Worm (Caenorhabditis elegans) whole organism, L1 larva: ENCODE measurements around the gene patr-1.
A peak's percentile ranks its signal among the peaks of the same experiment; 100 is the strongest.

Experiments used
- C16A3.4 ChIP-seq: fragments of 150-350 bp; optimal IDR thresholded peaks from 2 replicates; lab custom pipeline; 2014; ENCODE audit warnings: missing biosample characterization, missing genetic modification characterization
- C34B4.2 ChIP-seq: sonication (generic microtip); optimal IDR thresholded peaks from 2 replicates; lab custom pipeline; 2017; ENCODE audit warnings: mild to moderate bottlenecking, missing genetic modification characterization, missing compliant biosample characterization
- alr-1 ChIP-seq: fragments of 200-800 bp; sonication (Bioruptor generic); optimal IDR thresholded peaks from 2 replicates; lab custom pipeline; 2018; ENCODE audit warnings: borderline replicate concordance, mild to moderate bottlenecking, missing genetic modification characterization, missing compliant biosample characterization
- ama-1 ChIP-seq: fragments of 150-350 bp; optimal IDR thresholded peaks from 2 replicates; lab custom pipeline; 2014
- ceh-88 ChIP-seq: fragments of 200-800 bp; sonication (Bioruptor generic); IDR thresholded peaks from 2 replicates; pipeline ENCODE4 v1.3.6; 2022; ENCODE audit warnings: missing genetic modification characterization, missing compliant biosample characterization
- egl-13 ChIP-seq: sonication (generic microtip); optimal IDR thresholded peaks from 2 replicates; lab custom pipeline; 2016; ENCODE audit warnings: missing genotype, missing genetic modification reagents, missing genetic modification characterization, missing compliant biosample characterization
- egl-27 ChIP-seq, 2 experiments: fragments of 150-350 bp in 1 of 2; sonication (generic microtip); optimal IDR thresholded peaks; 3 replicates each; lab custom pipeline; 2017 to 2018; ENCODE audit warnings: missing biosample characterization in 2 of 2, missing genetic modification characterization in 2 of 2, missing genetic modification reagents in 2 of 2
- elt-2 ChIP-seq: sonication (generic microtip); optimal IDR thresholded peaks from 2 replicates; lab custom pipeline; 2016; ENCODE audit warnings: missing genetic modification characterization, mild to moderate bottlenecking, inconsistent platforms, missing compliant biosample characterization, missing genetic modification reagents
- fkh-10 ChIP-seq: sonication (generic microtip); optimal IDR thresholded peaks from 2 replicates; lab custom pipeline; 2017; ENCODE audit warnings: missing biosample characterization, missing genetic modification reagents, missing genetic modification characterization
- fkh-8 ChIP-seq: sonication (generic microtip); optimal IDR thresholded peaks from 2 replicates; lab custom pipeline; 2016; ENCODE audit warnings: mild to moderate bottlenecking, missing genetic modification characterization, missing compliant biosample characterization
- fos-1 ChIP-seq: fragments of 150-350 bp; optimal IDR thresholded peaks from 2 replicates; lab custom pipeline; 2014; ENCODE audit warnings: missing biosample characterization, missing genetic modification characterization
- hlh-4 ChIP-seq: sonication (generic microtip); optimal IDR thresholded peaks from 2 replicates; lab custom pipeline; 2016; ENCODE audit warnings: mild to moderate bottlenecking, missing genetic modification characterization, missing compliant biosample characterization
- lin-13 ChIP-seq: fragments of 150-350 bp; optimal IDR thresholded peaks from 2 replicates; lab custom pipeline; 2014; ENCODE audit warnings: missing biosample characterization, missing genetic modification reagents, missing genetic modification characterization
- lin-15B ChIP-seq: fragments of 150-350 bp; sonication (generic microtip); optimal IDR thresholded peaks from 3 replicates; lab custom pipeline; 2014; ENCODE audit warnings: missing biosample characterization, missing genetic modification characterization
- lir-3 ChIP-seq: sonication (generic microtip); optimal IDR thresholded peaks from 2 replicates; lab custom pipeline; 2016; ENCODE audit warnings: mild to moderate bottlenecking, missing genetic modification characterization, moderate library complexity, missing compliant biosample characterization; ENCODE audit not compliant: poor library complexity
- lsy-2 ChIP-seq, 2 experiments: fragments of 150-350 bp; optimal IDR thresholded peaks; 2 replicates each; lab custom pipeline; 2014; ENCODE audit warnings: missing biosample characterization in 2 of 2, missing genetic modification characterization in 2 of 2
- mab-9 ChIP-seq: fragments of 200-800 bp; sonication (Bioruptor generic); IDR thresholded peaks from 2 replicates; pipeline ENCODE4 v1.3.6; 2022; ENCODE audit warnings: missing genetic modification reagents, missing genetic modification characterization, missing compliant biosample characterization
- mdl-1 ChIP-seq, 2 experiments: fragments of 150-350 bp; optimal IDR thresholded peaks; 2 replicates each; lab custom pipeline; 2014 to 2017; ENCODE audit warnings: missing biosample characterization in 2 of 2, missing genetic modification characterization in 2 of 2, inconsistent platforms in 1 of 2
- mep-1 ChIP-seq: fragments of 150-350 bp; optimal IDR thresholded peaks from 2 replicates; lab custom pipeline; 2014; ENCODE audit warnings: missing biosample characterization, missing genetic modification characterization
- nhr-11 ChIP-seq: fragments of 150-350 bp; optimal IDR thresholded peaks from 2 replicates; lab custom pipeline; 2014; ENCODE audit warnings: missing biosample characterization, missing genetic modification characterization
- nhr-19 ChIP-seq: fragments of 200-800 bp; sonication (Bioruptor generic); conservative IDR thresholded peaks from 2 replicates; pipeline ENCODE4 v1.3.6; 2022; ENCODE audit warnings: missing genetic modification characterization, missing compliant biosample characterization
- nhr-237 ChIP-seq: fragments of 150-350 bp; optimal IDR thresholded peaks from 2 replicates; lab custom pipeline; 2014; ENCODE audit warnings: missing biosample characterization, missing genetic modification characterization
- nhr-71 ChIP-seq: sonication (generic microtip); optimal IDR thresholded peaks from 2 replicates; lab custom pipeline; 2016; ENCODE audit warnings: mild to moderate bottlenecking, missing genetic modification characterization, moderate library complexity, missing compliant biosample characterization
- nhr-85 ChIP-seq: sonication (generic microtip); peaks from one replicate; lab custom pipeline; 2016; ENCODE audit warnings: missing genetic modification characterization, inconsistent platforms, missing compliant biosample characterization
- rnt-1 ChIP-seq: sonication (generic microtip); optimal IDR thresholded peaks from 2 replicates; lab custom pipeline; 2016; ENCODE audit warnings: mild to moderate bottlenecking, missing genetic modification characterization, moderate library complexity, missing compliant biosample characterization
- snpc-4 ChIP-seq: fragments of 150-350 bp; optimal IDR thresholded peaks from 2 replicates; lab custom pipeline; 2014; ENCODE audit warnings: missing biosample characterization, missing genetic modification characterization
- sptf-1 ChIP-seq: fragments of 150-350 bp; optimal IDR thresholded peaks from 2 replicates; lab custom pipeline; 2014; ENCODE audit warnings: missing biosample characterization, missing genetic modification characterization
- swsn-7 ChIP-seq: sonication (generic microtip); optimal IDR thresholded peaks from 2 replicates; lab custom pipeline; 2016; ENCODE audit warnings: missing genetic modification characterization, missing compliant biosample characterization
- tbx-2 ChIP-seq: sonication (generic microtip); optimal IDR thresholded peaks from 2 replicates; lab custom pipeline; 2016; ENCODE audit warnings: missing genetic modification characterization, missing compliant biosample characterization
- vab-15 ChIP-seq: sonication (generic microtip); optimal IDR thresholded peaks from 2 replicates; lab custom pipeline; 2017; ENCODE audit warnings: missing genotype, mild to moderate bottlenecking, missing genetic modification characterization, missing compliant biosample characterization
- ztf-4 ChIP-seq: fragments of 150-350 bp; optimal IDR thresholded peaks from 2 replicates; lab custom pipeline; 2014; ENCODE audit warnings: missing biosample characterization, missing genetic modification characterization

patr-1 gene

DNA sequence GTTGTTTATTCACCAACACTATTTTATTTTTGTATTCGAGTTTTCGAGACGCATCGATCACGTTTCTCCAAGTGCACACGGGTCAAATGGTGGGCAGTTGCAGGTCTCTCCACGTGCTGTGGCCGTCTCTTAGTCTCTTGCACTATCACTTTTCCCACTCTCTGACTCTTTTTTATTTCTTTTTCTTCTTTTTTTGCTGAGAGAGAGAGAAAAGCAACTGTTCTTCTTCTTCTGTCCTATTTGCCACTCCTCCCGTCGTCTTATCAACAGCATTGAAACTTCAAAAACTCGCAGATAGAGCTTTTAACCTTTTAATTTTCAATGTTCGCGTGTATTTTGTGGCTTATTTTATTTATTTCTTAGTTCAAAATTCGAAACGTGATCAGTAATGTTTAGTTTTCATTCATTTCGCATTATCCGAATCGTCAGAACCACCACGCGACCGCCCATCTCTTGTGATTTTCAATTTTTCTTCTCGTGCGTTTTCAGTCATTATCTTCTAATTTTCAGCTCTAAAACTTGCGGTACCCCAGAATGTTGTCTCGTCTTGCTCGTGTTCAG lies 49.1 kb downstream of the patr-1 start, which contains the start of gene alh-8 (continued):
- TF ChIP-seq C16A3.4 = peak; percentile 46
- no peak for TF ChIP-seq ceh-88 (GFP tag; lab: Robert Waterston, UW)
- peak; percentile 45 to 72 for TF ChIP-seq lsy-2 (tag; optimal IDR thresholded peaks at IDR 0.05; lab: Kevin White, UChicago)
- no peak for TF ChIP-seq egl-13
- peak; percentile 45 for TF ChIP-seq ztf-4
- peak in 1 of 2 experiments; percentile 94 for TF ChIP-seq mdl-1 (tag; optimal IDR thresholded peaks at IDR 0.05; lab: Kevin White, UChicago)
- peak; percentile 28 for TF ChIP-seq swsn-7 (tag; lab: Kevin White, UChicago)

DNA sequence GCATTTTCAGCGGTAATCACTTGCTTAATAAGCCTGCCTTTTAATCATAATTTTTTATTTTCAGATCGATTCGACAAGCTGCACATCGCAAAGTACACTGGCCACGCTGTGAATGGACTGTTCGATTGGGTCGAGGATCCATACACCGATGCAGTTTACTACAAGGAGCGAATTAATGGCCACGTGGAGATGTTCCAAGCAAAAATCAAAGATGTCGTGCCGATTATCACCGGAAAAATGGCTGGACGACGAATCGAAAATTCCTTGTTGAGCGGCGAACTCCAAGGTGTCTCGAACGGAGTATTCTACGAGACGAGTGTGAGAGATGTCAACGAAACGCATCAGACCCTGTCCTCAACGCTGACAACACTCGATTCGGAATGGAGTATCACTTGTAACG lies 50.3 kb downstream of the patr-1 start:
- TF ChIP-seq lin-13 (GFP tag; lab: Kevin White, UChicago) (no peak), ama-1 (lab: Kevin White, UChicago) (no peak), C34B4.2 (tag; lab: Kevin White, UChicago) (no peak), hlh-4 (tag; lab: Kevin White, UChicago) (no peak), lir-3 (no peak), ceh-88 (GFP tag; lab: Robert Waterston, UW) (no peak), nhr-19 (GFP tag; lab: Robert Waterston, UW) (no peak), vab-15 (tag; lab: Kevin White, UChicago) (no peak), nhr-11 (tag; lab: Kevin White, UChicago) (no peak), fos-1 (tag; lab: Kevin White, UChicago) (no peak), lin-15B (tag; lab: Kevin White, UChicago) (no peak), mep-1 (tag; lab: Kevin White, UChicago) (no peak)
- TF ChIP-seq, all 84 proteins: peak for 0

DNA sequence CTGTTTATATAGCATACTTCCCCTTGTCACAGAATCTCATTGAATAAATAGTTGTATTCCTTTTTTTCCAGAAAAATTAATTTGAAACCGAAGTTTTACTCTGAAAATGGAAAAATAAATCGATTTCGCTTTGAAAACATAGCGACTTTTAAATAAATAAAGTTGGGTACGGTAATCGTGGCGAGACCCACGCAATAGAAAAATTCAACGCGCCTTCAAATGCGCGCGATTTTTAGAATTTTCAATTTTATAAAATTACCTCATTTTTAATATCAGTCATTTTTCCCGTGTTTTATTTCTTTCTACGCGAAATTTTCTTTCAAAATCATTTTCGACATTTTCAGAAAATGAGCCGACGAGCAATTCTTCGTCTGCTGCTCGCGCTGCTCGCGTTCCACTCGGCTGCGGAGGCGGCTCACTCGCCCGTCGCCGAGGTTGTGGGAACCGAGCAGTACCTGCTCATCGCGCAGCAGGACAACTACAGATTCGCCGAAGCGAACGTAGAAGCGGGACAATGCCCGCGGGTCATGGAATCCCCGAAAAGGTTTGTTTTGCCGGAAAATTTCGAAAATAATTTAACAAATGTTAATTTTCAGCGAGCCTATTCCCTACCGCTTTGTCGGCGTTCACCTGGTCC lies 51.2 kb downstream of the patr-1 start, which contains the start of gene F13D12.5:
Gene F13D12.5, plus strand, starts transcription at position 345 of the 637 bp plus-strand sequence.
- TF ChIP-seq nhr-71 (peak; percentile 30), snpc-4 (tag; lab: Kevin White, UChicago) (no peak)
- TF ChIP-seq, all 84 proteins: peak for 1

DNA sequence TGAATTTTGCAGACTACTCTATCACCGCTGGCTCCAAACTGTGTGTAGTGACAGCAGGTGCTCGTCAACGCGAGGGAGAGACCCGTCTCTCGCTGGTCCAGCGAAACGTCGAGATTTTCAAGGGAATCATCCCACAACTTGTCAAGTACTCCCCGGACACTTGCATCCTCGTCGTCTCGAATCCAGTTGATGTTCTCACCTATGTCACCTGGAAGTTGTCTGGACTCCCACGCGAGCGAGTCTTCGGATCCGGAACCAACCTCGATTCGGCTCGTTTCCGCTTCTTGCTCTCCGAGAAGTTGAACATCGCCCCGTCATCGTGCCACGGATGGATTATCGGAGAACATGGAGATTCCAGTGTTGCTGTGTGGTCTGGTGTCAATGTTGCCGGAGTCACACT lies 52.1 kb downstream of the patr-1 start:
- TF ChIP-seq rnt-1 (tag; lab: Kevin White, UChicago) (no peak), alr-1 (tag; lab: Kevin White, UChicago) (no peak), swsn-7 (tag; lab: Kevin White, UChicago) (no peak), tbx-2 (tag; lab: Kevin White, UChicago) (no peak), nhr-85 (tag; lab: Kevin White, UChicago) (no peak), egl-27 (tag; optimal IDR thresholded peaks at IDR 0.05; lab: Kevin White, UChicago) (no peak), nhr-237 (tag; lab: Kevin White, UChicago) (no peak), ztf-4 (no peak), mab-9 (GFP tag; lab: Robert Waterston, UW) (no peak), elt-2 (tag; lab: Kevin White, UChicago) (no peak), mep-1 (tag; lab: Kevin White, UChicago) (no peak), fkh-10 (GFP tag; lab: Kevin White, UChicago) (no peak), sptf-1 (tag; lab: Kevin White, UChicago) (no peak), C34B4.2 (tag; lab: Kevin White, UChicago) (no peak), nhr-11 (tag; lab: Kevin White, UChicago) (no peak), fkh-8 (tag; lab: Kevin White, UChicago) (no peak), ama-1 (lab: Kevin White, UChicago) (no peak)
